Worm (Caenorhabditis elegans) whole organism, L4 larva: ENCODE results near the gene F11A10.5.

ENCODE experiments used
- F26F4.8 ChIP-seq: fragments of 200-800 bp; sonication (Bioruptor generic); conservative IDR thresholded peaks from 2 replicates; pipeline ENCODE4 v1.3.6; 2022; ENCODE audit warnings: missing genetic modification characterization, missing compliant biosample characterization
- F44E2.7 ChIP-seq: fragments of 200-800 bp; sonication (Bioruptor generic); IDR thresholded peaks from 2 replicates; pipeline ENCODE4 v2.1.2; 2022; ENCODE audit warnings: missing genetic modification characterization, missing compliant biosample characterization
- Y48G9A.11 ChIP-seq: fragments of 200-800 bp; sonication (Bioruptor generic); IDR thresholded peaks from 2 replicates; pipeline ENCODE4 v1.3.6; 2022; ENCODE audit warnings: missing genetic modification reagents, missing genetic modification characterization, missing compliant biosample characterization
- Y5F2A.4 ChIP-seq: fragments of 200-800 bp; sonication (Bioruptor generic); optimal IDR thresholded peaks from 2 replicates; lab custom pipeline; 2018; ENCODE audit warnings: mild to moderate bottlenecking, missing genetic modification characterization, missing compliant biosample characterization
- ZK546.5 ChIP-seq, 2 experiments: sonication (generic microtip); optimal IDR thresholded peaks; 2 replicates each; lab custom pipeline; 2017; ENCODE audit warnings: missing biosample characterization in 2 of 2, missing genetic modification characterization in 2 of 2
- aha-1 ChIP-seq: fragments of 150-350 bp; peaks from one replicate; lab custom pipeline; 2014; ENCODE audit warnings: missing biosample characterization, missing genetic modification characterization
- arid-1 ChIP-seq: fragments of 200-800 bp; sonication (Bioruptor generic); conservative IDR thresholded peaks from 2 replicates; pipeline ENCODE4 v1.3.6; 2022; ENCODE audit warnings: missing genetic modification reagents, missing genetic modification characterization, missing compliant biosample characterization
- attf-4 ChIP-seq: sonication (generic microtip); optimal IDR thresholded peaks from 3 replicates; lab custom pipeline; 2017; ENCODE audit warnings: missing biosample characterization, missing genetic modification characterization
- ceh-20 ChIP-seq: fragments of 200-800 bp; sonication (Bioruptor generic); IDR thresholded peaks from 2 replicates; pipeline ENCODE4 v1.3.6; 2022; ENCODE audit warnings: missing genetic modification reagents, missing genetic modification characterization, missing compliant biosample characterization
- cey-2 ChIP-seq: sonication (generic microtip); optimal IDR thresholded peaks from 3 replicates; lab custom pipeline; 2017; ENCODE audit warnings: missing genetic modification characterization, mild to moderate bottlenecking, missing compliant biosample characterization, antibody characterized with exemption, borderline replicate concordance; ENCODE audit not compliant: insufficient read depth
- daf-12 ChIP-seq: fragments of 150-350 bp; optimal IDR thresholded peaks from 2 replicates; lab custom pipeline; 2014; ENCODE audit warnings: missing biosample characterization, missing genetic modification reagents, missing genetic modification characterization
- dmd-8 ChIP-seq: fragments of 200-800 bp; sonication (Bioruptor generic); IDR thresholded peaks from 2 replicates; pipeline ENCODE4 v1.3.6; 2022; ENCODE audit warnings: missing genetic modification characterization, missing compliant biosample characterization
- egl-43 ChIP-seq: fragments of 200-800 bp; sonication (Bioruptor generic); IDR thresholded peaks from 2 replicates; pipeline ENCODE4 v1.3.6; 2022; ENCODE audit warnings: missing genetic modification reagents, missing genetic modification characterization, missing compliant biosample characterization
- fkh-10 ChIP-seq: fragments of 150-350 bp; optimal IDR thresholded peaks from 2 replicates; lab custom pipeline; 2014; ENCODE audit warnings: missing biosample characterization, missing genetic modification reagents, missing genetic modification characterization
- hlh-30 ChIP-seq: sonication (generic microtip); optimal IDR thresholded peaks from 2 replicates; lab custom pipeline; 2017; ENCODE audit warnings: antibody characterized with exemption, mild to moderate bottlenecking, missing genetic modification characterization, missing compliant biosample characterization; ENCODE audit not compliant: insufficient read depth
- madf-9 ChIP-seq: fragments of 200-800 bp; sonication (Bioruptor generic); conservative IDR thresholded peaks from 2 replicates; pipeline ENCODE4 v1.3.6; 2022; ENCODE audit warnings: missing genetic modification reagents, missing genetic modification characterization, missing compliant biosample characterization
- mes-2 ChIP-seq: sonication (generic microtip); optimal IDR thresholded peaks from 2 replicates; lab custom pipeline; 2016; ENCODE audit warnings: missing genotype, mild to moderate bottlenecking, missing genetic modification characterization, missing compliant biosample characterization; ENCODE audit not compliant: poor library complexity, severe bottlenecking
- mxl-2 ChIP-seq: fragments of 200-800 bp; sonication (Bioruptor generic); conservative IDR thresholded peaks from 2 replicates; pipeline ENCODE4 v1.3.6; 2022; ENCODE audit warnings: missing genetic modification reagents, missing genetic modification characterization, missing compliant biosample characterization
- nhr-11 ChIP-seq: fragments of 150-350 bp; optimal IDR thresholded peaks from 2 replicates; lab custom pipeline; 2014; ENCODE audit warnings: missing biosample characterization, missing genetic modification characterization
- nhr-6 ChIP-seq: fragments of 150-350 bp; optimal IDR thresholded peaks from 2 replicates; lab custom pipeline; 2014; ENCODE audit warnings: missing biosample characterization, missing genetic modification characterization
- nhr-76 ChIP-seq: fragments of 150-350 bp; optimal IDR thresholded peaks from 2 replicates; lab custom pipeline; 2014; ENCODE audit warnings: missing biosample characterization, missing genetic modification characterization
- pha-4 ChIP-seq, 2 experiments: fragments of 150-350 bp in 1 of 2; fragments of 200-800 bp in 1 of 2; sonication (Bioruptor generic) in 1 of 2; IDR thresholded peaks in 1 of 2; optimal IDR thresholded peaks in 1 of 2; 2 replicates each; pipeline versions ENCODE4 v1.3.6 to Lab custom; 2014 to 2022; ENCODE audit warnings: missing genetic modification characterization in 2 of 2, missing genetic modification reagents in 2 of 2, missing biosample characterization in 1 of 2, missing compliant biosample characterization in 1 of 2
- saeg-2 ChIP-seq: fragments of 200-800 bp; sonication (Bioruptor generic); IDR thresholded peaks from 2 replicates; pipeline ENCODE4 v1.3.6; 2022; ENCODE audit warnings: missing genetic modification reagents, missing genetic modification characterization, missing compliant biosample characterization
- skn-1 ChIP-seq: fragments of 150-350 bp; optimal IDR thresholded peaks from 2 replicates; lab custom pipeline; 2014; ENCODE audit warnings: missing biosample characterization, missing genetic modification characterization
- snpc-4 ChIP-seq: fragments of 150-350 bp; optimal IDR thresholded peaks from 2 replicates; lab custom pipeline; 2014; ENCODE audit warnings: missing biosample characterization, missing genetic modification characterization
- tag-97 ChIP-seq: fragments of 200-800 bp; sonication (Bioruptor generic); IDR thresholded peaks from 2 replicates; pipeline ENCODE4 v1.3.6; 2022; ENCODE audit warnings: missing genetic modification characterization, missing compliant biosample characterization
- unc-130 ChIP-seq: sonication (generic microtip); optimal IDR thresholded peaks from 2 replicates; lab custom pipeline; 2016; ENCODE audit warnings: missing genetic modification reagents, missing genetic modification characterization, missing compliant biosample characterization
- unc-39 ChIP-seq: sonication (generic microtip); optimal IDR thresholded peaks from 2 replicates; lab custom pipeline; 2017; ENCODE audit warnings: missing biosample characterization, missing genetic modification characterization
- unc-62 ChIP-seq, 3 experiments: fragments of 150-350 bp in 1 of 3; sonication (generic microtip); optimal IDR thresholded peaks in 2 of 3; peaks in 1 of 3; 1 replicate in 1 of 3; 2 replicates in 2 of 3; lab custom pipeline; 2014 to 2017; ENCODE audit warnings: missing biosample characterization in 3 of 3, missing genetic modification characterization in 3 of 3, missing genetic modification reagents in 3 of 3, missing genotype in 1 of 3
- ztf-11 ChIP-seq: fragments of 150-350 bp; optimal IDR thresholded peaks from 2 replicates; lab custom pipeline; 2014; ENCODE audit warnings: missing biosample characterization, missing genetic modification characterization

Gene F11A10.5

ce11 chrIV:12128708-12129107, 34.8 kb downstream of the F11A10.5 start (continued):
- no peak for TF ChIP-seq skn-1 (tag; lab: Kevin White, UChicago)
- no peak for TF ChIP-seq nhr-6 (tag; lab: Kevin White, UChicago)
- TF ChIP-seq saeg-2 (GFP tag; lab: Robert Waterston, UW) = no peak
- no peak for TF ChIP-seq arid-1
- no peak for TF ChIP-seq Y5F2A.4 (GFP tag; lab: Kevin White, UChicago)

ce11 chrIV:12129204-12129603, 35.3 kb downstream of the F11A10.5 start, which contains the start of gene lin-24:
Gene lin-24 (plus strand): TSS chrIV:12129504.
- TF ChIP-seq Y48G9A.11 (GFP tag; lab: Robert Waterston, UW) (no peak), madf-9 (GFP tag; lab: Robert Waterston, UW) (no peak), mxl-2 (GFP tag; lab: Robert Waterston, UW) (no peak), F26F4.8 (GFP tag; lab: Robert Waterston, UW) (no peak), hlh-30 (no peak), daf-12 (no peak), egl-43 (no peak), unc-130 (GFP tag; lab: Kevin White, UChicago) (no peak), attf-4 (tag; lab: Kevin White, UChicago) (no peak), F44E2.7 (GFP tag; lab: Robert Waterston, UW) (no peak), cey-2 (tag; lab: Kevin White, UChicago) (no peak), tag-97 (GFP tag; lab: Robert Waterston, UW) (no peak)

ce11 chrIV:12131308-12132072, 37.6 kb downstream of the F11A10.5 start:
- TF ChIP-seq aha-1 (tag; lab: Kevin White, UChicago) (no peak), Y48G9A.11 (GFP tag; lab: Robert Waterston, UW) (no peak), unc-39 (tag; lab: Kevin White, UChicago) (no peak), hlh-30 (peak; percentile 17), arid-1 (no peak), ZK546.5 (tag; optimal IDR thresholded peaks at IDR 0.05; lab: Kevin White, UChicago) (no peak), pha-4 (GFP tag; IDR thresholded peaks at IDR 0.05; lab: Robert Waterston, UW) (no peak), pha-4 (tag; optimal IDR thresholded peaks at IDR 0.05; lab: Kevin White, UChicago) (no peak), ceh-20 (GFP tag; lab: Robert Waterston, UW) (0 out of 2 replicates have a peak, but pooled peaks have one; percentile 16), snpc-4 (tag; lab: Kevin White, UChicago) (no peak), nhr-11 (tag; lab: Kevin White, UChicago) (no peak), unc-62 (GFP tag; optimal IDR thresholded peaks at IDR 0.05 in 1 of 2; lab: Kevin White, UChicago) (peak in 1 of 2 experiments; percentile 60), unc-62 (tag; optimal IDR thresholded peaks at IDR 0.05; lab: Kevin White, UChicago) (no peak), nhr-76 (tag; lab: Kevin White, UChicago) (no peak), ztf-11 (tag; lab: Kevin White, UChicago) (no peak)

- TF ChIP-seq mes-2 (tag; lab: Kevin White, UChicago) (peak; percentile 1), arid-1 (no peak)
Observed at ce11 chrIV:12133776-12134175, 39.9 kb downstream of the F11A10.5 start.

ce11 chrIV:12134991-12135390, 41.1 kb downstream of the F11A10.5 start:
- TF ChIP-seq dmd-8 = no peak
- TF ChIP-seq fkh-10 = no peak
- no peak for TF ChIP-seq daf-12
